Fruit fly (Drosophila melanogaster) whole organism, embryonic: Measurements from ENCODE around the gene CG43307.

Experiments used
- Aef1 ChIP-seq: fragments of 200-800 bp; sonication (Bioruptor generic); IDR thresholded peaks from 3 replicates; pipeline ENCODE4 v1.3.6; 2022; ENCODE audit warnings: missing biosample characterization, missing genetic modification characterization
- Awh ChIP-seq: fragments of 200-800 bp; sonication (Bioruptor generic); IDR thresholded peaks from 2 replicates; pipeline ENCODE4, ENCODE4 v1.3.6; 2022; ENCODE audit warnings: missing biosample characterization, missing genetic modification characterization
- CG2678 ChIP-seq: fragments of 200-800 bp; sonication (Bioruptor generic); optimal IDR thresholded peaks from 3 replicates; lab custom pipeline; 2019; ENCODE audit warnings: missing biosample characterization, mild to moderate bottlenecking, missing genetic modification characterization, moderate library complexity
- CG4424 ChIP-seq: fragments of 200-800 bp; sonication (Bioruptor generic); optimal IDR thresholded peaks from 3 replicates; lab custom pipeline; 2016; ENCODE audit warnings: missing biosample characterization, missing genetic modification characterization
- Gsc ChIP-seq: fragments of 200-800 bp; sonication (Bioruptor generic); IDR thresholded peaks from 2 replicates; pipeline ENCODE4 v1.3.6; 2022; ENCODE audit warnings: missing biosample characterization, missing genetic modification characterization
- Sin3A ChIP-seq: fragments of >200 bp; optimal IDR thresholded peaks from 2 replicates; lab custom pipeline; 2018
- Sox100B ChIP-seq: fragments of 200-800 bp; sonication (Bioruptor generic); optimal IDR thresholded peaks from 3 replicates; lab custom pipeline; 2018; ENCODE audit warnings: missing biosample characterization, mild to moderate bottlenecking, missing genetic modification characterization
- croc ChIP-seq: fragments of 200-800 bp; sonication (Bioruptor generic); conservative IDR thresholded peaks from 3 replicates; pipeline ENCODE4 v1.3.6; 2022; ENCODE audit warnings: missing biosample characterization, missing genetic modification characterization
- crol ChIP-seq: fragments of 200-800 bp; sonication (Bioruptor generic); IDR thresholded peaks from 2 replicates; pipeline ENCODE4 v1.3.6; 2022; ENCODE audit warnings: missing biosample characterization, missing genetic modification characterization
- row ChIP-seq: fragments of 200-800 bp; sonication (Bioruptor generic); IDR thresholded peaks from 3 replicates; pipeline ENCODE4 v1.3.6; 2022; ENCODE audit warnings: missing biosample characterization, missing genetic modification characterization
- sc ChIP-seq, 3 experiments: fragments of >200 bp in 2 of 3; fragments of 200-800 bp in 1 of 3; sonication (Bioruptor generic) in 1 of 3; optimal IDR thresholded peaks; 2 replicates in 2 of 3; 3 replicates in 1 of 3; lab custom pipeline; 2017; ENCODE audit warnings: mild to moderate bottlenecking in 1 of 3, missing biosample characterization in 1 of 3, missing genetic modification characterization in 1 of 3, missing genetic modification reagents in 1 of 3

DNA sequence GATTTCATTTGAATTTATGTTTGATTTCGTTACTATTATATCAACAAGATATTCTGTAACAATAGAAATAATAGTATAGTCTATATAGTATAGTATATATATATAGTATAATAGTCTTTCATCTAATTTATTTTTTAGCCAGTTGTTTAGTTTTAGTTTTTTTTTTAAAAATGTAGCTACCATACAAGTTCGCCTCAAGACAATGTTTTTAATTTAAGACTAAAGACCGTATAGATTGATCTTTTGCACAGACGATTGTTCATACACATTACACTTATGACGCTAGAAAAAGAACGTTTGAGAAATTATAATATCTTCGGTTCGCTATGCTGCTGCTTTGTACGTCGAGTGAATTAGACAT, 11.0 kb upstream of the CG43307 start:
- TF ChIP-seq Awh (GFP tag; lab: Robert Waterston, UW) (no peak), Sox100B (GFP tag; lab: Kevin White, UChicago) (no peak), CG4424 (no peak), CG2678 (no peak), row (GFP tag; lab: Robert Waterston, UW) (peak; percentile 37; the same call in 2 of the 3 replicates), croc (GFP tag; lab: Robert Waterston, UW) (no peak), sc (optimal IDR thresholded peaks at IDR 0.05; lab: Kevin White, UChicago) (no peak), sc (GFP tag; optimal IDR thresholded peaks at IDR 0.05; lab: Kevin White, UChicago) (no peak), Sin3A (lab: Kevin White, UChicago) (no peak), crol (GFP tag; lab: Robert Waterston, UW) (no peak), Gsc (no peak), Aef1 (GFP tag; lab: Robert Waterston, UW) (no peak)
